Fruit fly (Drosophila melanogaster) whole organism, embryonic: Measurements from ENCODE around the gene CG3603.
A peak's percentile ranks its signal among the peaks of the same experiment; 100 is the strongest.

Source experiments
- ATbp ChIP-seq: fragments of 200-800 bp; sonication (Bioruptor generic); optimal IDR thresholded peaks from 2 replicates; lab custom pipeline; 2017; ENCODE audit warnings: missing biosample characterization, mild to moderate bottlenecking, missing genetic modification characterization, missing genetic modification reagents
- CG11504 ChIP-seq: fragments of 200-800 bp; sonication (Bioruptor generic); optimal IDR thresholded peaks from 3 replicates; lab custom pipeline; 2019; ENCODE audit warnings: missing biosample characterization, mild to moderate bottlenecking, missing genetic modification characterization, moderate library complexity
- CG12769 ChIP-seq: fragments of 200-800 bp; sonication (Bioruptor generic); optimal IDR thresholded peaks from 2 replicates; lab custom pipeline; 2019; ENCODE audit warnings: missing biosample characterization, mild to moderate bottlenecking, missing genetic modification characterization, moderate library complexity
- CG13123 ChIP-seq: fragments of 200-800 bp; sonication (Bioruptor generic); optimal IDR thresholded peaks from 2 replicates; lab custom pipeline; 2016; ENCODE audit warnings: missing biosample characterization, missing genetic modification characterization
- CG13424 ChIP-seq: fragments of 200-800 bp; sonication (Bioruptor generic); optimal IDR thresholded peaks from 2 replicates; lab custom pipeline; 2019; ENCODE audit warnings: missing biosample characterization, mild to moderate bottlenecking, missing genetic modification characterization, moderate library complexity
- CG14441 ChIP-seq: fragments of 200-800 bp; sonication (Bioruptor generic); IDR thresholded peaks from 2 replicates; pipeline ENCODE4 v1.3.6; 2022; ENCODE audit warnings: missing biosample characterization, missing genetic modification characterization
- CG14965 ChIP-seq: fragments of 200-800 bp; sonication (Bioruptor generic); optimal IDR thresholded peaks from 2 replicates; lab custom pipeline; 2016; ENCODE audit warnings: missing biosample characterization, missing genetic modification characterization, borderline replicate concordance
- CG16779 ChIP-seq: fragments of 200-800 bp; sonication (Bioruptor generic); IDR thresholded peaks from 2 replicates; pipeline ENCODE4 v1.3.6; 2022; ENCODE audit warnings: missing biosample characterization, missing genetic modification characterization
- CG17328 ChIP-seq: fragments of 200-800 bp; sonication (Bioruptor generic); IDR thresholded peaks from 2 replicates; pipeline ENCODE4 v1.3.6; 2022; ENCODE audit warnings: missing biosample characterization, missing genetic modification characterization
- CG17359 ChIP-seq: fragments of 200-800 bp; sonication (Bioruptor generic); optimal IDR thresholded peaks from 3 replicates; lab custom pipeline; 2018; ENCODE audit warnings: missing biosample characterization, mild to moderate bottlenecking, missing genetic modification characterization, moderate library complexity
- CG18476 ChIP-seq: fragments of 200-800 bp; sonication (Bioruptor generic); optimal IDR thresholded peaks from 2 replicates; lab custom pipeline; 2016; ENCODE audit warnings: missing biosample characterization, mild to moderate bottlenecking, missing genetic modification characterization
- CG18599 ChIP-seq: fragments of 200-800 bp; sonication (Bioruptor generic); optimal IDR thresholded peaks from 3 replicates; lab custom pipeline; 2017; ENCODE audit warnings: missing biosample characterization, missing genetic modification characterization, mild to moderate bottlenecking, moderate library complexity, missing genetic modification reagents
- CG2116 ChIP-seq: fragments of 200-800 bp; sonication (Bioruptor generic); optimal IDR thresholded peaks from 3 replicates; lab custom pipeline; 2018; ENCODE audit warnings: missing biosample characterization, mild to moderate bottlenecking, missing genetic modification characterization
- CG2120 ChIP-seq: fragments of 200-800 bp; sonication (Bioruptor generic); optimal IDR thresholded peaks from 3 replicates; lab custom pipeline; 2016; ENCODE audit warnings: missing biosample characterization, missing genetic modification characterization
- CG2712 ChIP-seq: fragments of 200-800 bp; optimal IDR thresholded peaks from 3 replicates; lab custom pipeline; 2019; ENCODE audit warnings: missing biosample characterization, mild to moderate bottlenecking, missing genetic modification characterization, moderate library complexity
- CG6689 ChIP-seq: fragments of 200-800 bp; sonication (Bioruptor generic); IDR thresholded peaks from 2 replicates; pipeline ENCODE4 v1.3.6; 2022; ENCODE audit warnings: missing biosample characterization, missing genetic modification characterization
- CG7839 ChIP-seq: fragments of 200-800 bp; sonication (Bioruptor generic); optimal IDR thresholded peaks from 3 replicates; lab custom pipeline; 2018; ENCODE audit warnings: missing biosample characterization, mild to moderate bottlenecking, missing genetic modification characterization, moderate library complexity
- CG8924 ChIP-seq: fragments of 200-800 bp; optimal IDR thresholded peaks from 3 replicates; lab custom pipeline; 2019; ENCODE audit warnings: missing biosample characterization, mild to moderate bottlenecking, missing genetic modification characterization, moderate library complexity
- Fer1 ChIP-seq: fragments of 200-800 bp; sonication (Bioruptor generic); optimal IDR thresholded peaks from 2 replicates; lab custom pipeline; 2017; ENCODE audit warnings: missing biosample characterization, mild to moderate bottlenecking, missing genetic modification characterization
- Fer3 ChIP-seq: fragments of 200-800 bp; sonication (Bioruptor generic); optimal IDR thresholded peaks from 2 replicates; lab custom pipeline; 2018; ENCODE audit warnings: missing biosample characterization, mild to moderate bottlenecking, missing genetic modification characterization, moderate library complexity
- Hmr ChIP-seq: fragments of 200-800 bp; sonication (Bioruptor generic); optimal IDR thresholded peaks from 3 replicates; lab custom pipeline; 2017; ENCODE audit warnings: mild to moderate bottlenecking, missing biosample characterization, missing genetic modification reagents, missing genetic modification characterization
- Hr51 ChIP-seq, 2 experiments: fragments of 200-800 bp; sonication (Bioruptor generic); optimal IDR thresholded peaks; 2 replicates in 1 of 2; 3 replicates in 1 of 2; lab custom pipeline; 2016 to 2018; ENCODE audit warnings: missing biosample characterization in 2 of 2, missing genetic modification characterization in 2 of 2, mild to moderate bottlenecking in 1 of 2, moderate library complexity in 1 of 2
- Hr78 ChIP-seq, 2 experiments: fragments of 200-800 bp in 1 of 2; fragments of >200 bp in 1 of 2; sonication (Bioruptor generic) in 1 of 2; optimal IDR thresholded peaks; 2 replicates each; lab custom pipeline; 2017 to 2019; ENCODE audit warnings: missing biosample characterization in 2 of 2, missing genetic modification characterization in 2 of 2, mild to moderate bottlenecking in 1 of 2, moderate library complexity in 1 of 2
- Med ChIP-seq: fragments of 200-800 bp; sonication (Bioruptor generic); peaks from one replicate; lab custom pipeline; 2016; ENCODE audit warnings: missing biosample characterization, missing genetic modification characterization, mild to moderate bottlenecking, inconsistent platforms, moderate library complexity
- Oli ChIP-seq: fragments of 200-800 bp; sonication (Bioruptor generic); optimal IDR thresholded peaks from 2 replicates; lab custom pipeline; 2018; ENCODE audit warnings: missing biosample characterization, mild to moderate bottlenecking, missing genetic modification characterization, moderate library complexity
- Ptx1 ChIP-seq: fragments of 200-800 bp; sonication (Bioruptor generic); IDR thresholded peaks from 2 replicates; pipeline ENCODE4 v1.3.6; 2022; ENCODE audit warnings: missing biosample characterization, missing genetic modification characterization
- Rfx ChIP-seq: fragments of 200-800 bp; sonication (Bioruptor generic); IDR thresholded peaks from 2 replicates; pipeline ENCODE4 v1.3.6; 2022; ENCODE audit warnings: missing biosample characterization, missing genetic modification characterization
- Sox102F ChIP-seq: fragments of 200-800 bp; sonication (Bioruptor generic); optimal IDR thresholded peaks from 2 replicates; lab custom pipeline; 2018; ENCODE audit warnings: missing biosample characterization, mild to moderate bottlenecking, missing genetic modification characterization, moderate library complexity
- bab2 ChIP-seq: fragments of 200-800 bp; sonication (Bioruptor generic); optimal IDR thresholded peaks from 2 replicates; lab custom pipeline; 2016; ENCODE audit warnings: missing biosample characterization, missing genetic modification characterization
- bsh ChIP-seq, 2 experiments: fragments of 200-800 bp; sonication (Bioruptor generic); optimal IDR thresholded peaks; 2 replicates each; lab custom pipeline; 2017 to 2018; ENCODE audit warnings: mild to moderate bottlenecking in 2 of 2, missing biosample characterization in 2 of 2, missing genetic modification characterization in 2 of 2, moderate library complexity in 1 of 2
- ci ChIP-seq: fragments of 200-800 bp; sonication (Bioruptor generic); IDR thresholded peaks from 3 replicates; pipeline ENCODE4 v1.3.6; 2022; ENCODE audit warnings: missing biosample characterization, missing genetic modification characterization
- dmrt99B ChIP-seq: fragments of 200-800 bp; sonication (Bioruptor generic); optimal IDR thresholded peaks from 2 replicates; lab custom pipeline; 2018; ENCODE audit warnings: missing biosample characterization, mild to moderate bottlenecking, missing genetic modification characterization, moderate library complexity
- ewg ChIP-seq: fragments of 200-800 bp; sonication (Bioruptor generic); optimal IDR thresholded peaks from 3 replicates; lab custom pipeline; 2017; ENCODE audit warnings: mild to moderate bottlenecking, missing biosample characterization, missing genetic modification reagents, missing genetic modification characterization
- fd96Cb ChIP-seq: fragments of 200-800 bp; sonication (Bioruptor generic); optimal IDR thresholded peaks from 2 replicates; lab custom pipeline; 2018; ENCODE audit warnings: missing biosample characterization, mild to moderate bottlenecking, missing genetic modification characterization, moderate library complexity
- gem ChIP-seq: fragments of 200-800 bp; sonication (Bioruptor generic); optimal IDR thresholded peaks from 2 replicates; lab custom pipeline; 2019; ENCODE audit warnings: missing biosample characterization, mild to moderate bottlenecking, missing genetic modification characterization, moderate library complexity
- gfzf ChIP-seq: fragments of 200-800 bp; sonication (Bioruptor generic); optimal IDR thresholded peaks from 2 replicates; lab custom pipeline; 2016; ENCODE audit warnings: missing biosample characterization, mild to moderate bottlenecking, missing genetic modification characterization, moderate library complexity
- grau ChIP-seq: fragments of 200-800 bp; optimal IDR thresholded peaks from 3 replicates; lab custom pipeline; 2019; ENCODE audit warnings: missing biosample characterization, mild to moderate bottlenecking, missing genetic modification characterization, moderate library complexity
- gt ChIP-seq: fragments of 200-800 bp; sonication (Bioruptor generic); IDR thresholded peaks from 2 replicates; pipeline ENCODE4 v1.3.6; 2022; ENCODE audit warnings: missing biosample characterization, missing genetic modification characterization
- lab ChIP-seq: fragments of 200-800 bp; sonication (Bioruptor generic); optimal IDR thresholded peaks from 3 replicates; lab custom pipeline; 2017; ENCODE audit warnings: missing biosample characterization, missing genetic modification characterization, mild to moderate bottlenecking, moderate library complexity, missing genetic modification reagents
- lilli ChIP-seq: fragments of 200-800 bp; sonication (Bioruptor generic); optimal IDR thresholded peaks from 3 replicates; lab custom pipeline; 2016; ENCODE audit warnings: missing biosample characterization, missing genetic modification characterization
- lmd ChIP-seq: fragments of 200-800 bp; sonication (Bioruptor generic); IDR thresholded peaks from 2 replicates; pipeline ENCODE4 v1.3.6; 2022; ENCODE audit warnings: missing biosample characterization, missing genetic modification characterization
- p53 ChIP-seq: fragments of 200-800 bp; sonication (Bioruptor generic); optimal IDR thresholded peaks from 2 replicates; lab custom pipeline; 2016; ENCODE audit warnings: missing biosample characterization, missing genetic modification characterization
- phol ChIP-seq: fragments of 200-800 bp; sonication (Bioruptor generic); optimal IDR thresholded peaks from 3 replicates; lab custom pipeline; 2018; ENCODE audit warnings: missing biosample characterization, mild to moderate bottlenecking, missing genetic modification characterization, moderate library complexity
- slbo ChIP-seq: fragments of 200-800 bp; sonication (Bioruptor generic); IDR thresholded peaks from 2 replicates; pipeline ENCODE4 v1.3.6; 2022; ENCODE audit warnings: missing biosample characterization, missing genetic modification characterization
- tap ChIP-seq: fragments of 200-800 bp; optimal IDR thresholded peaks from 3 replicates; lab custom pipeline; 2019; ENCODE audit warnings: missing biosample characterization, mild to moderate bottlenecking, missing genetic modification characterization, moderate library complexity
- tx ChIP-seq: fragments of 200-800 bp; sonication (Bioruptor generic); optimal IDR thresholded peaks from 2 replicates; lab custom pipeline; 2016; ENCODE audit warnings: missing biosample characterization, missing genetic modification characterization
- unpg ChIP-seq: fragments of 200-800 bp; sonication (Bioruptor generic); optimal IDR thresholded peaks from 3 replicates; lab custom pipeline; 2018; ENCODE audit warnings: missing biosample characterization, mild to moderate bottlenecking, missing genetic modification characterization, moderate library complexity
- vvl ChIP-seq: fragments of 200-800 bp; sonication (Bioruptor generic); IDR thresholded peaks from 2 replicates; pipeline ENCODE4 v1.3.6; 2022; ENCODE audit warnings: missing biosample characterization, missing genetic modification characterization

CG3603 gene

DNA sequence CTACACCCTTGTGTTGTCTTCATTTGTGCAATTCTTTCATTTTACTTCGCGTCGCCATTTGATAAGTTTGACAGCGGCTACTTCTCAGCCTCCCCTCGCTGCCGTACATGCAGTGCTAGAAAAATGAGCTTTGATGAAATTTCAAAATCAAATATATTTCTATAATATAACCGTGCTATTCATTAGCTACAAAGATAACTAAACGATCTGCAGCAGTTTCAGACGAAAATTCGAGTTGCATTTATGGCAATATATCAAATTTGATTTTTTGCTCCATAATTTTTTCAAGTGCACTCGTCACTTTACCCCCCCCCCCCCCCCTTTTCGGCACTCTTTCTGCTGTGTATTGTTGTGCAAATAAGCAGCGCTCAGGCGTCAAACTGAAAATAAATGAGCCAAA, 35.3 kb upstream of the CG3603 start:
- peak; percentile 34 for TF ChIP-seq Hmr (GFP tag; lab: Kevin White, UChicago)
- TF ChIP-seq gem (tag; lab: Kevin White, UChicago) = peak; percentile 53
- no peak for TF ChIP-seq CG2116 (GFP tag; lab: Kevin White, UChicago)
- TF ChIP-seq Rfx = 0 out of 2 replicates have a peak, but pooled peaks have one; percentile 10
- peak; percentile 36 for TF ChIP-seq Oli (tag; lab: Kevin White, UChicago)
- no peak for TF ChIP-seq tap
- TF ChIP-seq CG13123 = no peak
- peak; percentile 13 for TF ChIP-seq CG2712 (tag; lab: Kevin White, UChicago)
- TF ChIP-seq lab (GFP tag; lab: Kevin White, UChicago) = peak; percentile 48
- TF ChIP-seq ewg (GFP tag; lab: Kevin White, UChicago) = peak; percentile 4
- no peak for TF ChIP-seq gt (GFP tag; lab: Robert Waterston, UW)
- TF ChIP-seq grau (tag; lab: Kevin White, UChicago) = peak; percentile 21
- no peak for TF ChIP-seq CG16779 (GFP tag; lab: Robert Waterston, UW)
- TF ChIP-seq CG8924 (tag; lab: Kevin White, UChicago) = no peak
- peak; percentile 2 for TF ChIP-seq Fer3
- peak; percentile 26 for TF ChIP-seq ATbp
- TF ChIP-seq Sox102F = peak; percentile 29
- 0 out of 2 replicates have a peak, but pooled peaks have one; percentile 39 for TF ChIP-seq CG14441 (GFP tag; lab: Robert Waterston, UW)
- peak; percentile 54 for TF ChIP-seq slbo (GFP tag; lab: Robert Waterston, UW)
- no peak for TF ChIP-seq tx (GFP tag; lab: Kevin White, UChicago)
- TF ChIP-seq CG2120 (GFP tag; lab: Kevin White, UChicago) = peak; percentile 20
- TF ChIP-seq CG14965 (GFP tag; lab: Kevin White, UChicago) = no peak
- 0 out of 3 replicates have a peak, but pooled peaks have one; percentile 41 for TF ChIP-seq ci (GFP tag; lab: Robert Waterston, UW)
- TF ChIP-seq p53 (GFP tag; lab: Kevin White, UChicago) = no peak
- peak; percentile 20 for TF ChIP-seq phol (tag; lab: Kevin White, UChicago)
- 0 out of 2 replicates have a peak, but pooled peaks have one; percentile 19 for TF ChIP-seq CG6689 (GFP tag; lab: Robert Waterston, UW)
- TF ChIP-seq CG17359 (tag; lab: Kevin White, UChicago) = peak; percentile 7
- peak; percentile 5 for TF ChIP-seq lilli (GFP tag; lab: Kevin White, UChicago)
- TF ChIP-seq Hr78 (GFP tag; optimal IDR thresholded peaks at IDR 0.05; lab: Kevin White, UChicago) = no peak
- peak; percentile 12 for TF ChIP-seq Fer1
- peak; percentile 46 for TF ChIP-seq dmrt99B (tag; lab: Kevin White, UChicago)
- peak; percentile 29 for TF ChIP-seq Med (GFP tag; lab: Kevin White, UChicago)
- peak; percentile 30; the same call in 1 of the 2 replicates for TF ChIP-seq lmd (GFP tag; lab: Robert Waterston, UW)
- TF ChIP-seq CG17328 (GFP tag; lab: Robert Waterston, UW) = 0 out of 2 replicates have a peak, but pooled peaks have one; percentile 14
- peak in 1 of 2 experiments; percentile 17 for TF ChIP-seq Hr51 (GFP tag; optimal IDR thresholded peaks at IDR 0.05; lab: Kevin White, UChicago)
- peak; percentile 46 for TF ChIP-seq CG11504 (tag; lab: Kevin White, UChicago)
- TF ChIP-seq vvl (GFP tag; lab: Robert Waterston, UW) = 0 out of 2 replicates have a peak, but pooled peaks have one; percentile 34
- peak; percentile 8 for TF ChIP-seq fd96Cb (tag; lab: Kevin White, UChicago)
- no peak for TF ChIP-seq gfzf
- TF ChIP-seq CG18599 = peak; percentile 45
- peak; percentile 4 for TF ChIP-seq CG18476 (GFP tag; lab: Kevin White, UChicago)
- TF ChIP-seq bab2 (GFP tag; lab: Kevin White, UChicago) = no peak
- 0 out of 2 replicates have a peak, but pooled peaks have one; percentile 22 for TF ChIP-seq Ptx1 (GFP tag; lab: Robert Waterston, UW)
- TF ChIP-seq CG12769 (tag; lab: Kevin White, UChicago) = peak; percentile 11
- peak; percentile 36 for TF ChIP-seq unpg (GFP tag; lab: Kevin White, UChicago)
- peak; percentile 37 for TF ChIP-seq CG7839 (tag; lab: Kevin White, UChicago)
- peak; percentile 10 for TF ChIP-seq CG13424
- peak in 1 of 2 experiments; percentile 21 for TF ChIP-seq bsh (GFP tag; optimal IDR thresholded peaks at IDR 0.05; lab: Kevin White, UChicago)
